Worm (Caenorhabditis elegans) whole organism, L4 larva: ENCODE measurements around the gene srw-94.

ENCODE experiments used
- F37D6.2 ChIP-seq: sonication (generic microtip); optimal IDR thresholded peaks from 2 replicates; lab custom pipeline; 2016; ENCODE audit warnings: mild to moderate bottlenecking, missing genetic modification characterization, missing compliant biosample characterization
- T20F7.1 ChIP-seq: fragments of 200-800 bp; sonication (Bioruptor generic); optimal IDR thresholded peaks from 2 replicates; lab custom pipeline; 2018; ENCODE audit warnings: mild to moderate bottlenecking, missing genetic modification characterization, missing compliant biosample characterization
- Y105C5A.15 ChIP-seq: fragments of 200-800 bp; sonication (Bioruptor generic); IDR thresholded peaks from 2 replicates; pipeline ENCODE4 v1.3.6; 2022; ENCODE audit warnings: missing genetic modification characterization, missing compliant biosample characterization
- Y5F2A.4 ChIP-seq: fragments of 200-800 bp; sonication (Bioruptor generic); optimal IDR thresholded peaks from 2 replicates; lab custom pipeline; 2018; ENCODE audit warnings: mild to moderate bottlenecking, missing genetic modification characterization, missing compliant biosample characterization
- Y75B8A.6 ChIP-seq: fragments of 200-800 bp; sonication (Bioruptor generic); IDR thresholded peaks from 2 replicates; pipeline ENCODE4 v1.3.6; 2022; ENCODE audit warnings: missing genetic modification reagents, missing genetic modification characterization, missing compliant biosample characterization
- aha-1 ChIP-seq: fragments of 150-350 bp; peaks from one replicate; lab custom pipeline; 2014; ENCODE audit warnings: missing biosample characterization, missing genetic modification characterization
- aly-2 ChIP-seq: sonication (generic microtip); optimal IDR thresholded peaks from 2 replicates; lab custom pipeline; 2018; ENCODE audit warnings: missing biosample characterization, missing genetic modification characterization
- arid-1 ChIP-seq: fragments of 200-800 bp; sonication (Bioruptor generic); conservative IDR thresholded peaks from 2 replicates; pipeline ENCODE4 v1.3.6; 2022; ENCODE audit warnings: missing genetic modification reagents, missing genetic modification characterization, missing compliant biosample characterization
- ceh-62 ChIP-seq: sonication (generic microtip); optimal IDR thresholded peaks from 2 replicates; lab custom pipeline; 2017; ENCODE audit warnings: missing biosample characterization, missing genetic modification characterization
- ceh-82 ChIP-seq: sonication (generic microtip); optimal IDR thresholded peaks from 2 replicates; lab custom pipeline; 2017; ENCODE audit warnings: missing biosample characterization, missing genetic modification characterization
- ctbp-1 ChIP-seq: fragments of 200-800 bp; sonication (Bioruptor generic); IDR thresholded peaks from 2 replicates; pipeline ENCODE4 v1.3.6; 2022; ENCODE audit warnings: missing genetic modification reagents, missing genetic modification characterization, missing compliant biosample characterization
- daf-16 ChIP-seq, 3 experiments: sonication (generic microtip); optimal IDR thresholded peaks; 2 replicates each; lab custom pipeline; 2016 to 2017; ENCODE audit warnings: missing genetic modification characterization in 3 of 3, missing genetic modification reagents in 3 of 3, mild to moderate bottlenecking in 2 of 3, missing compliant biosample characterization in 2 of 3, missing biosample characterization in 1 of 3, moderate library complexity in 1 of 3
- daf-8 ChIP-seq: fragments of 200-800 bp; sonication (Bioruptor generic); IDR thresholded peaks from 2 replicates; pipeline ENCODE4 v1.3.6; 2022; ENCODE audit warnings: missing genetic modification characterization, missing compliant biosample characterization
- dmd-6 ChIP-seq: fragments of 200-800 bp; sonication (Bioruptor generic); IDR thresholded peaks from 2 replicates; pipeline ENCODE4 v1.3.6; 2022; ENCODE audit warnings: missing genetic modification reagents, missing genetic modification characterization, missing compliant biosample characterization
- dpl-1 ChIP-seq: fragments of 150-350 bp; optimal IDR thresholded peaks from 2 replicates; lab custom pipeline; 2014; ENCODE audit warnings: missing biosample characterization, missing genetic modification reagents, missing genetic modification characterization
- dve-1 ChIP-seq: sonication (generic microtip); optimal IDR thresholded peaks from 2 replicates; lab custom pipeline; 2017; ENCODE audit warnings: antibody characterized with exemption, mild to moderate bottlenecking, missing genetic modification characterization, missing compliant biosample characterization; ENCODE audit not compliant: insufficient read depth
- fkh-10 ChIP-seq: fragments of 150-350 bp; optimal IDR thresholded peaks from 2 replicates; lab custom pipeline; 2014; ENCODE audit warnings: missing biosample characterization, missing genetic modification reagents, missing genetic modification characterization
- gei-8 ChIP-seq: fragments of 200-800 bp; sonication (Bioruptor generic); optimal IDR thresholded peaks from 2 replicates; lab custom pipeline; 2018; ENCODE audit warnings: mild to moderate bottlenecking, missing genetic modification characterization, missing compliant biosample characterization
- hlh-11 ChIP-seq: fragments of 200-800 bp; sonication (Bioruptor generic); optimal IDR thresholded peaks from 2 replicates; lab custom pipeline; 2018; ENCODE audit warnings: mild to moderate bottlenecking, missing genetic modification characterization, missing compliant biosample characterization
- hlh-30 ChIP-seq: sonication (generic microtip); optimal IDR thresholded peaks from 2 replicates; lab custom pipeline; 2017; ENCODE audit warnings: antibody characterized with exemption, mild to moderate bottlenecking, missing genetic modification characterization, missing compliant biosample characterization; ENCODE audit not compliant: insufficient read depth
- lin-13 ChIP-seq: fragments of 150-350 bp; optimal IDR thresholded peaks from 2 replicates; lab custom pipeline; 2014; ENCODE audit warnings: missing biosample characterization, missing genetic modification reagents, missing genetic modification characterization
- lin-29 ChIP-seq: fragments of 200-800 bp; sonication (Bioruptor generic); IDR thresholded peaks from 2 replicates; pipeline ENCODE4 v1.3.6; 2022; ENCODE audit warnings: missing genetic modification reagents, missing genetic modification characterization, missing compliant biosample characterization
- madf-9 ChIP-seq: fragments of 200-800 bp; sonication (Bioruptor generic); conservative IDR thresholded peaks from 2 replicates; pipeline ENCODE4 v1.3.6; 2022; ENCODE audit warnings: missing genetic modification reagents, missing genetic modification characterization, missing compliant biosample characterization
- mdl-1 ChIP-seq, 2 experiments: fragments of 150-350 bp in 1 of 2; sonication (generic microtip) in 1 of 2; optimal IDR thresholded peaks; 2 replicates each; lab custom pipeline; 2014 to 2017; ENCODE audit warnings: missing biosample characterization in 2 of 2, missing genetic modification characterization in 2 of 2
- mep-1 ChIP-seq: fragments of 150-350 bp; sonication (generic microtip); optimal IDR thresholded peaks from 3 replicates; lab custom pipeline; 2014; ENCODE audit warnings: missing biosample characterization, missing genetic modification characterization
- mes-2 ChIP-seq: sonication (generic microtip); optimal IDR thresholded peaks from 2 replicates; lab custom pipeline; 2016; ENCODE audit warnings: missing genotype, mild to moderate bottlenecking, missing genetic modification characterization, missing compliant biosample characterization; ENCODE audit not compliant: poor library complexity, severe bottlenecking
- mxl-2 ChIP-seq: fragments of 200-800 bp; sonication (Bioruptor generic); conservative IDR thresholded peaks from 2 replicates; pipeline ENCODE4 v1.3.6; 2022; ENCODE audit warnings: missing genetic modification reagents, missing genetic modification characterization, missing compliant biosample characterization
- mxl-3 ChIP-seq: fragments of 200-800 bp; sonication (Bioruptor generic); optimal IDR thresholded peaks from 2 replicates; lab custom pipeline; 2018; ENCODE audit warnings: mild to moderate bottlenecking, missing genetic modification characterization, missing compliant biosample characterization
- nhr-10 ChIP-seq: fragments of 150-350 bp; optimal IDR thresholded peaks from 2 replicates; lab custom pipeline; 2014; ENCODE audit warnings: missing biosample characterization, missing genetic modification characterization
- nhr-111 ChIP-seq: fragments of 200-800 bp; sonication (Bioruptor generic); optimal IDR thresholded peaks from 2 replicates; lab custom pipeline; 2018; ENCODE audit warnings: mild to moderate bottlenecking, missing genetic modification characterization, missing compliant biosample characterization
- nhr-28 ChIP-seq: fragments of 150-350 bp; optimal IDR thresholded peaks from 2 replicates; lab custom pipeline; 2014; ENCODE audit warnings: missing biosample characterization, missing genetic modification characterization
- nhr-42 ChIP-seq: fragments of 200-800 bp; sonication (Bioruptor generic); IDR thresholded peaks from 2 replicates; pipeline ENCODE4 v1.3.6; 2022; ENCODE audit warnings: missing genetic modification characterization, missing compliant biosample characterization
- nhr-48 ChIP-seq: sonication (generic microtip); optimal IDR thresholded peaks from 2 replicates; lab custom pipeline; 2016; ENCODE audit warnings: mild to moderate bottlenecking, missing genetic modification characterization, missing compliant biosample characterization
- nhr-77 ChIP-seq: fragments of 150-350 bp; optimal IDR thresholded peaks from 2 replicates; lab custom pipeline; 2014; ENCODE audit warnings: missing biosample characterization, missing genetic modification characterization
- pha-4 ChIP-seq, 2 experiments: fragments of 150-350 bp in 1 of 2; fragments of 200-800 bp in 1 of 2; sonication (Bioruptor generic) in 1 of 2; IDR thresholded peaks in 1 of 2; optimal IDR thresholded peaks in 1 of 2; 2 replicates each; pipeline versions ENCODE4 v1.3.6 to Lab custom; 2014 to 2022; ENCODE audit warnings: missing genetic modification characterization in 2 of 2, missing genetic modification reagents in 2 of 2, missing biosample characterization in 1 of 2, missing compliant biosample characterization in 1 of 2
- php-3 ChIP-seq: fragments of 200-800 bp; sonication (Bioruptor generic); IDR thresholded peaks from 2 replicates; pipeline ENCODE4 v1.3.6; 2022; ENCODE audit warnings: missing genetic modification reagents, missing genetic modification characterization, missing compliant biosample characterization
- pqm-1 ChIP-seq: sonication (generic microtip); optimal IDR thresholded peaks from 2 replicates; lab custom pipeline; 2017; ENCODE audit warnings: missing biosample characterization, missing genetic modification characterization
- rbr-2 ChIP-seq: sonication (generic microtip); optimal IDR thresholded peaks from 2 replicates; lab custom pipeline; 2016; ENCODE audit warnings: missing genotype, missing genetic modification characterization, missing compliant biosample characterization
- sdz-12 ChIP-seq: fragments of 200-800 bp; sonication (Bioruptor generic); optimal IDR thresholded peaks from 2 replicates; lab custom pipeline; 2018; ENCODE audit warnings: mild to moderate bottlenecking, missing genetic modification characterization, missing compliant biosample characterization
- set-16 ChIP-seq: fragments of 200-800 bp; sonication (Bioruptor generic); IDR thresholded peaks from 2 replicates; pipeline ENCODE4 v1.3.6; 2022; ENCODE audit warnings: missing genetic modification reagents, missing genetic modification characterization, missing compliant biosample characterization
- snpc-1.2 ChIP-seq: fragments of 200-800 bp; sonication (Bioruptor generic); IDR thresholded peaks from 2 replicates; pipeline ENCODE4 v1.3.6; 2022; ENCODE audit warnings: missing genetic modification reagents, missing genetic modification characterization, missing compliant biosample characterization
- tra-1 ChIP-seq: fragments of 200-800 bp; sonication (Bioruptor generic); IDR thresholded peaks from 2 replicates; pipeline ENCODE4 v1.3.6; 2022; ENCODE audit warnings: missing genetic modification reagents, missing genetic modification characterization, missing compliant biosample characterization
- unc-130 ChIP-seq: sonication (generic microtip); optimal IDR thresholded peaks from 2 replicates; lab custom pipeline; 2016; ENCODE audit warnings: missing genetic modification reagents, missing genetic modification characterization, missing compliant biosample characterization
- unc-62 ChIP-seq, 3 experiments: fragments of 150-350 bp in 1 of 3; sonication (generic microtip); optimal IDR thresholded peaks in 2 of 3; peaks in 1 of 3; 1 replicate in 1 of 3; 2 replicates in 2 of 3; lab custom pipeline; 2014 to 2017; ENCODE audit warnings: missing biosample characterization in 3 of 3, missing genetic modification characterization in 3 of 3, missing genetic modification reagents in 3 of 3, missing genotype in 1 of 3
- vab-7 ChIP-seq: fragments of 200-800 bp; sonication (Bioruptor generic); IDR thresholded peaks from 2 replicates; pipeline ENCODE4 v1.3.6; 2022; ENCODE audit warnings: missing genetic modification reagents, missing genetic modification characterization, missing compliant biosample characterization
- zip-2 ChIP-seq: fragments of 150-350 bp; optimal IDR thresholded peaks from 2 replicates; lab custom pipeline; 2014; ENCODE audit warnings: missing biosample characterization, missing genetic modification characterization
- ztf-11 ChIP-seq: fragments of 150-350 bp; optimal IDR thresholded peaks from 2 replicates; lab custom pipeline; 2014; ENCODE audit warnings: missing biosample characterization, missing genetic modification characterization
- ztf-7 ChIP-seq: fragments of 150-350 bp; optimal IDR thresholded peaks from 2 replicates; lab custom pipeline; 2014; ENCODE audit warnings: missing biosample characterization, missing genetic modification characterization

The srw-94 gene

DNA sequence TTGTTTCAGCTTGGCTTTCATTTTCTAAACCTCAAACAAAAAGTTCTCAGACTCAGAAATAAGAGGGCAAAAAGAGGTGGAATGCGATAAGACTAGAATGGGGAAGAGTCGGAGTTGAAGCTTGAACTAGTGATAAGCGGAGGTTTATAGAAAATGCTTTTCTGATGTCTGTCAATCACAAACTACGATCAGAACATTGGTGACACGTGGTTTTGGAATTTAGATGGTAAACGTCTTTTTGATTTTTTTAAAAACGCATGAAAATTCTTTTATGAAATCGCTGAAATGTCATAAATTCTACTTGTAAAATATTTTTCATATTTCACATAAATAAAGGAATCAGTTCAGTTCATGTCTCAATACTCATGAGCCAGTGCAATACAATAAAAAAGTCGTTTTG, 6.8 kb downstream of the srw-94 start, which contains the start of gene H06H21.8:
Gene H06H21.8 (minus strand): TSS at position 78 of the 400 bp plus-strand sequence.
- TF ChIP-seq aha-1 (tag; lab: Kevin White, UChicago) = peak; percentile 56
- no peak for TF ChIP-seq Y75B8A.6 (GFP tag; lab: Robert Waterston, UW)
- no peak for TF ChIP-seq unc-130 (GFP tag; lab: Kevin White, UChicago)
- TF ChIP-seq mxl-2 (GFP tag; lab: Robert Waterston, UW) = no peak
- no peak for TF ChIP-seq mxl-3 (GFP tag; lab: Kevin White, UChicago)
- TF ChIP-seq php-3 (GFP tag; lab: Robert Waterston, UW) = 0 out of 2 replicates have a peak, but pooled peaks have one; percentile 37
- TF ChIP-seq arid-1 = no peak
- TF ChIP-seq mdl-1 (tag; optimal IDR thresholded peaks at IDR 0.05; lab: Kevin White, UChicago) = peak in 1 of 2 experiments; percentile 3
- no peak for TF ChIP-seq nhr-111 (GFP tag; lab: Kevin White, UChicago)
- peak; percentile 72 for TF ChIP-seq nhr-28 (tag; lab: Kevin White, UChicago)
- TF ChIP-seq ztf-11 = no peak
- no peak for TF ChIP-seq nhr-10
- peak; percentile 42 for TF ChIP-seq pqm-1
- no peak for TF ChIP-seq daf-16 (GFP tag; optimal IDR thresholded peaks at IDR 0.05; lab: Kevin White, UChicago)
- peak; percentile 70 for TF ChIP-seq daf-16 (tag; optimal IDR thresholded peaks at IDR 0.05; lab: Kevin White, UChicago)
- TF ChIP-seq lin-13 (GFP tag; lab: Kevin White, UChicago) = no peak
- TF ChIP-seq hlh-11 (tag; lab: Kevin White, UChicago) = peak; percentile 70
- no peak for TF ChIP-seq snpc-1.2 (GFP tag; lab: Robert Waterston, UW)
- peak; percentile 83 for TF ChIP-seq dve-1
- TF ChIP-seq nhr-42 (GFP tag; lab: Robert Waterston, UW) = no peak
- no peak for TF ChIP-seq zip-2 (tag; lab: Kevin White, UChicago)
- no peak for TF ChIP-seq ctbp-1 (GFP tag; lab: Robert Waterston, UW)
- TF ChIP-seq tra-1 (GFP tag; lab: Robert Waterston, UW) = peak; percentile 72; the same call in 1 of the 2 replicates
- peak; percentile 29 for TF ChIP-seq nhr-48 (tag; lab: Kevin White, UChicago)
- TF ChIP-seq dpl-1 (GFP tag; lab: Kevin White, UChicago) = no peak
- no peak for TF ChIP-seq nhr-77 (tag; lab: Kevin White, UChicago)
- no peak for TF ChIP-seq gei-8
- TF ChIP-seq Y5F2A.4 (GFP tag; lab: Kevin White, UChicago) = no peak
- TF ChIP-seq ceh-62 = no peak
- no peak for TF ChIP-seq madf-9 (GFP tag; lab: Robert Waterston, UW)
- TF ChIP-seq hlh-30 = peak; percentile 45
- peak; percentile 42; the same call in 1 of the 2 replicates for TF ChIP-seq pha-4 (GFP tag; IDR thresholded peaks at IDR 0.05; lab: Robert Waterston, UW)
- TF ChIP-seq pha-4 (tag; optimal IDR thresholded peaks at IDR 0.05; lab: Kevin White, UChicago) = no peak
- TF ChIP-seq set-16 (GFP tag; lab: Robert Waterston, UW) = no peak
- no peak for TF ChIP-seq unc-62 (GFP tag; optimal IDR thresholded peaks at IDR 0.05 in 1 of 2; lab: Kevin White, UChicago)
- no peak for TF ChIP-seq unc-62 (tag; optimal IDR thresholded peaks at IDR 0.05; lab: Kevin White, UChicago)
- no peak for TF ChIP-seq aly-2 (tag; lab: Kevin White, UChicago)
- no peak for TF ChIP-seq vab-7
- no peak for TF ChIP-seq ceh-82
- peak; percentile 94 for TF ChIP-seq dmd-6 (GFP tag; lab: Robert Waterston, UW)
- no peak for TF ChIP-seq fkh-10 (GFP tag; lab: Kevin White, UChicago)
- TF ChIP-seq daf-8 (GFP tag; lab: Robert Waterston, UW) = no peak
- no peak for TF ChIP-seq T20F7.1 (GFP tag; lab: Kevin White, UChicago)

DNA sequence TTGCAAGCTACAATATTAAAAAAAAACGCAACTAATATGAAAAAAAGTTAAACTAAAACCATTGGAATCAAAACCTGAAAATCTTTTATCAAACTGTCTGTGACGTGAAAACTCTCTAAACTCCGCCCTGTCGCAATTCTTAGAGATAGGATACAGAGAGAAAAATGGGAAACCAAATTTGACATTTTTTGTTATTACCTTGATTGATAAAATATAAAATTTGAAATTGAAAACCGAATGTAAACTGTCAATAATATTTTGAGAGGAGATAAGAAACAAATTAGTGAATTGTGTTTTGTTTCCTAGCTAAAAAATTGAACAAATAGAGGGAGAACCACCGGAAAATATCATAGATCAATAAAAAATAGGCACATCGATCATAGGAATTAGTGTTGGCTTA, 7.6 kb downstream of the srw-94 start:
- 0 out of 2 replicates have a peak, but pooled peaks have one; percentile 6 for TF ChIP-seq php-3 (GFP tag; lab: Robert Waterston, UW)
- TF ChIP-seq sdz-12 = no peak
- TF ChIP-seq pqm-1 = no peak
- peak; percentile 50 for TF ChIP-seq T20F7.1 (GFP tag; lab: Kevin White, UChicago)
- no peak for TF ChIP-seq lin-29 (GFP tag; lab: Robert Waterston, UW)
- no peak for TF ChIP-seq rbr-2 (tag; lab: Kevin White, UChicago)
- no peak for TF ChIP-seq Y105C5A.15
- no peak for TF ChIP-seq unc-130 (GFP tag; lab: Kevin White, UChicago)
- no peak for TF ChIP-seq mes-2 (tag; lab: Kevin White, UChicago)
- TF ChIP-seq nhr-28 (tag; lab: Kevin White, UChicago) = no peak
- TF ChIP-seq madf-9 (GFP tag; lab: Robert Waterston, UW) = no peak
- no peak for TF ChIP-seq mep-1
- TF ChIP-seq vab-7 = no peak
- no peak for TF ChIP-seq gei-8
- peak in 1 of 2 experiments; percentile 23 for TF ChIP-seq daf-16 (GFP tag; optimal IDR thresholded peaks at IDR 0.05; lab: Kevin White, UChicago)
- peak; percentile 93 for TF ChIP-seq daf-16 (tag; optimal IDR thresholded peaks at IDR 0.05; lab: Kevin White, UChicago)
- TF ChIP-seq mxl-3 (GFP tag; lab: Kevin White, UChicago) = no peak
- no peak for TF ChIP-seq F37D6.2 (tag; lab: Kevin White, UChicago)
- TF ChIP-seq ztf-7 (tag; lab: Kevin White, UChicago) = no peak
- peak; percentile 34 for TF ChIP-seq hlh-11 (tag; lab: Kevin White, UChicago)
